Worm (Caenorhabditis elegans) whole organism, L2 larva: ENCODE data around the gene F26D2.15.

Source experiments
- F13H6.1 ChIP-seq: sonication (generic microtip); optimal IDR thresholded peaks from 2 replicates; lab custom pipeline; 2016; ENCODE audit warnings: missing genetic modification characterization, missing compliant biosample characterization
- Y55F3AM.14 ChIP-seq: fragments of 200-800 bp; sonication (Bioruptor generic); optimal IDR thresholded peaks from 2 replicates; lab custom pipeline; 2018; ENCODE audit warnings: mild to moderate bottlenecking, missing genetic modification characterization, missing compliant biosample characterization
- ZK546.5 ChIP-seq: sonication (generic microtip); optimal IDR thresholded peaks from 2 replicates; lab custom pipeline; 2017; ENCODE audit warnings: missing biosample characterization, missing genetic modification characterization
- alr-1 ChIP-seq: fragments of 150-350 bp; optimal IDR thresholded peaks from 2 replicates; lab custom pipeline; 2014; ENCODE audit warnings: missing biosample characterization, missing genetic modification characterization
- aly-2 ChIP-seq: fragments of 150-350 bp; optimal IDR thresholded peaks from 2 replicates; lab custom pipeline; 2014; ENCODE audit warnings: missing biosample characterization, missing genetic modification characterization
- ceh-16 ChIP-seq: fragments of 150-350 bp; optimal IDR thresholded peaks from 2 replicates; lab custom pipeline; 2014; ENCODE audit warnings: missing biosample characterization, missing genetic modification characterization
- crh-2 ChIP-seq: sonication (generic microtip); optimal IDR thresholded peaks from 2 replicates; lab custom pipeline; 2017; ENCODE audit warnings: missing biosample characterization, missing genetic modification characterization
- egl-27 ChIP-seq: sonication (generic microtip); optimal IDR thresholded peaks from 3 replicates; lab custom pipeline; 2017; ENCODE audit warnings: missing biosample characterization, missing genetic modification reagents, missing genetic modification characterization
- elt-1 ChIP-seq: fragments of 150-350 bp; optimal IDR thresholded peaks from 2 replicates; lab custom pipeline; 2014; ENCODE audit warnings: missing biosample characterization, missing genetic modification characterization
- elt-3 ChIP-seq: sonication (generic microtip); optimal IDR thresholded peaks from 2 replicates; lab custom pipeline; 2017; ENCODE audit warnings: missing biosample characterization, missing genetic modification characterization
- fos-1 ChIP-seq: fragments of 150-350 bp; optimal IDR thresholded peaks from 2 replicates; lab custom pipeline; 2014; ENCODE audit warnings: missing biosample characterization, missing genetic modification characterization
- lin-11 ChIP-seq: fragments of 150-350 bp; sonication (generic microtip); optimal IDR thresholded peaks from 2 replicates; lab custom pipeline; 2014; ENCODE audit warnings: missing biosample characterization, missing genetic modification characterization, inconsistent platforms, mixed read lengths
- mbf-1 ChIP-seq: sonication (generic microtip); optimal IDR thresholded peaks from 2 replicates; lab custom pipeline; 2017; ENCODE audit warnings: missing biosample characterization, missing genetic modification characterization
- mdl-1 ChIP-seq, 2 experiments: fragments of 150-350 bp in 1 of 2; sonication (generic microtip) in 1 of 2; optimal IDR thresholded peaks; 2 replicates each; lab custom pipeline; 2017; ENCODE audit warnings: missing biosample characterization in 2 of 2, missing genetic modification characterization in 2 of 2
- nhr-10 ChIP-seq: sonication (generic microtip); optimal IDR thresholded peaks from 2 replicates; lab custom pipeline; 2017; ENCODE audit warnings: missing biosample characterization, missing genetic modification characterization
- nhr-11 ChIP-seq: fragments of 150-350 bp; optimal IDR thresholded peaks from 2 replicates; lab custom pipeline; 2014; ENCODE audit warnings: missing biosample characterization, missing genetic modification characterization
- nhr-12 ChIP-seq: fragments of 150-350 bp; optimal IDR thresholded peaks from 2 replicates; lab custom pipeline; 2014; ENCODE audit warnings: missing biosample characterization, missing genetic modification characterization
- nhr-129 ChIP-seq: fragments of 150-350 bp; optimal IDR thresholded peaks from 2 replicates; lab custom pipeline; 2014; ENCODE audit warnings: missing biosample characterization, missing genetic modification characterization
- nhr-21 ChIP-seq: fragments of 150-350 bp; optimal IDR thresholded peaks from 2 replicates; lab custom pipeline; 2014; ENCODE audit warnings: missing biosample characterization, missing genetic modification characterization
- nhr-23 ChIP-seq: fragments of 150-350 bp; optimal IDR thresholded peaks from 2 replicates; lab custom pipeline; 2014; ENCODE audit warnings: missing biosample characterization, missing genetic modification reagents, missing genetic modification characterization
- nhr-237 ChIP-seq: fragments of 150-350 bp; optimal IDR thresholded peaks from 2 replicates; lab custom pipeline; 2014; ENCODE audit warnings: missing biosample characterization, missing genetic modification characterization
- nhr-25 ChIP-seq: fragments of 150-350 bp; sonication (generic microtip); optimal IDR thresholded peaks from 3 replicates; lab custom pipeline; 2014; ENCODE audit warnings: missing biosample characterization, missing genetic modification characterization
- nhr-6 ChIP-seq: fragments of 150-350 bp; optimal IDR thresholded peaks from 2 replicates; lab custom pipeline; 2014; ENCODE audit warnings: missing biosample characterization, missing genetic modification characterization
- nhr-77 ChIP-seq: fragments of 150-350 bp; optimal IDR thresholded peaks from 2 replicates; lab custom pipeline; 2014; ENCODE audit warnings: missing biosample characterization, missing genetic modification characterization
- sem-4 ChIP-seq: fragments of 150-350 bp; optimal IDR thresholded peaks from 2 replicates; lab custom pipeline; 2014; ENCODE audit warnings: missing biosample characterization, missing genetic modification reagents, missing genetic modification characterization
- sma-9 ChIP-seq, 2 experiments: fragments of 150-350 bp in 1 of 2; sonication (generic microtip) in 1 of 2; optimal IDR thresholded peaks; 2 replicates each; lab custom pipeline; 2014 to 2016; ENCODE audit warnings: missing genetic modification characterization in 2 of 2, mild to moderate bottlenecking in 1 of 2, missing biosample characterization in 1 of 2, missing compliant biosample characterization in 1 of 2, missing genetic modification reagents in 1 of 2, moderate library complexity in 1 of 2
- snpc-4 ChIP-seq: fragments of 150-350 bp; optimal IDR thresholded peaks from 2 replicates; lab custom pipeline; 2014; ENCODE audit warnings: missing biosample characterization, missing genetic modification characterization
- unc-39 ChIP-seq: fragments of 150-350 bp; optimal IDR thresholded peaks from 2 replicates; lab custom pipeline; 2014; ENCODE audit warnings: missing biosample characterization, missing genetic modification characterization
- unc-55 ChIP-seq: fragments of 150-350 bp; sonication (generic microtip); optimal IDR thresholded peaks from 3 replicates; lab custom pipeline; 2014; ENCODE audit warnings: missing biosample characterization, missing genetic modification reagents, missing genetic modification characterization
- zag-1 ChIP-seq: fragments of 150-350 bp; optimal IDR thresholded peaks from 2 replicates; lab custom pipeline; 2014; ENCODE audit warnings: missing biosample characterization, missing genetic modification characterization
- ztf-1 ChIP-seq: fragments of 200-800 bp; sonication (Bioruptor generic); conservative IDR thresholded peaks from 2 replicates; pipeline ENCODE4 v1.3.6; 2022; ENCODE audit warnings: missing genetic modification characterization, missing compliant biosample characterization
- ztf-11 ChIP-seq: sonication (generic microtip); optimal IDR thresholded peaks from 2 replicates; lab custom pipeline; 2017; ENCODE audit warnings: missing biosample characterization, missing genetic modification characterization
- ztf-4 ChIP-seq: fragments of 150-350 bp; optimal IDR thresholded peaks from 2 replicates; lab custom pipeline; 2014; ENCODE audit warnings: missing biosample characterization, missing genetic modification characterization

Gene F26D2.15

ce11 chrV:16471995-16472563 is 34.4 kb downstream of the F26D2.15 start, which contains the start of gene srw-35:
srw-35 (plus strand) TSS chrV:16472513.
- TF ChIP-seq nhr-12 (tag; lab: Kevin White, UChicago) (no peak), sma-9 (GFP tag; optimal IDR thresholded peaks at IDR 0.05; lab: Kevin White, UChicago) (no peak), sma-9 (tag; optimal IDR thresholded peaks at IDR 0.05; lab: Kevin White, UChicago) (no peak), ztf-4 (tag; lab: Kevin White, UChicago) (no peak), ceh-16 (tag; lab: Kevin White, UChicago) (no peak), zag-1 (tag; lab: Kevin White, UChicago) (no peak), unc-39 (no peak), sem-4 (tag; lab: Kevin White, UChicago) (no peak), ztf-11 (tag; lab: Kevin White, UChicago) (no peak), unc-55 (GFP tag; lab: Kevin White, UChicago) (no peak), F13H6.1 (no peak), aly-2 (tag; lab: Kevin White, UChicago) (no peak), Y55F3AM.14 (GFP tag; lab: Kevin White, UChicago) (no peak), nhr-10 (tag; lab: Kevin White, UChicago) (no peak), nhr-6 (tag; lab: Kevin White, UChicago) (no peak), ZK546.5 (tag; lab: Kevin White, UChicago) (no peak), elt-1 (tag; lab: Kevin White, UChicago) (no peak), nhr-129 (tag; lab: Kevin White, UChicago) (no peak)
- TF ChIP-seq, all 48 proteins: peak for 0

ce11 chrV:16479275-16479674 is 41.6 kb downstream of the F26D2.15 start, which contains the start of gene T08G3.11:
T08G3.11 (minus strand) TSS chrV:16479375.
- TF ChIP-seq alr-1 (no peak), nhr-6 (tag; lab: Kevin White, UChicago) (no peak), lin-11 (no peak), mdl-1 (tag; optimal IDR thresholded peaks at IDR 0.05; lab: Kevin White, UChicago) (no peak), crh-2 (tag; lab: Kevin White, UChicago) (no peak), nhr-11 (no peak), elt-3 (tag; lab: Kevin White, UChicago) (no peak), aly-2 (tag; lab: Kevin White, UChicago) (no peak), sma-9 (GFP tag; optimal IDR thresholded peaks at IDR 0.05; lab: Kevin White, UChicago) (no peak), sma-9 (tag; optimal IDR thresholded peaks at IDR 0.05; lab: Kevin White, UChicago) (no peak), nhr-77 (tag; lab: Kevin White, UChicago) (no peak), nhr-10 (tag; lab: Kevin White, UChicago) (no peak), nhr-23 (tag; lab: Kevin White, UChicago) (no peak), fos-1 (tag; lab: Kevin White, UChicago) (no peak), nhr-21 (no peak)

- TF ChIP-seq nhr-77 (tag; lab: Kevin White, UChicago) = no peak
- TF ChIP-seq mbf-1 = no peak
- TF ChIP-seq ztf-1 (GFP tag; lab: Robert Waterston, UW) = no peak
- TF ChIP-seq ztf-4 (tag; lab: Kevin White, UChicago) = no peak
Observed at ce11 chrV:16480919-16481630, 43.4 kb downstream of the F26D2.15 start, which contains the start of the genes F57E7.4 and spig-6. F57E7.4 (minus strand) TSS chrV:16481019. spig-6 (plus strand) TSS chrV:16481580.

ce11 chrV:16483044-16483443 is 45.4 kb downstream of the F26D2.15 start, which contains the start of gene F57E7.2:
F57E7.2 (minus strand) TSS chrV:16483144.
- TF ChIP-seq nhr-11 (no peak), ZK546.5 (tag; lab: Kevin White, UChicago) (no peak), nhr-77 (tag; lab: Kevin White, UChicago) (no peak), alr-1 (no peak), sma-9 (GFP tag; optimal IDR thresholded peaks at IDR 0.05; lab: Kevin White, UChicago) (no peak), sma-9 (tag; optimal IDR thresholded peaks at IDR 0.05; lab: Kevin White, UChicago) (no peak), zag-1 (tag; lab: Kevin White, UChicago) (no peak)

ce11 chrV:16483681-16484080 is 46.0 kb downstream of the F26D2.15 start, which contains the start of gene srh-139:
srh-139 (plus strand) TSS chrV:16483981.
- TF ChIP-seq snpc-4 (tag; lab: Kevin White, UChicago) (no peak), elt-3 (tag; lab: Kevin White, UChicago) (no peak), nhr-21 (no peak), nhr-129 (tag; lab: Kevin White, UChicago) (no peak), nhr-23 (tag; lab: Kevin White, UChicago) (no peak), nhr-237 (tag; lab: Kevin White, UChicago) (no peak), lin-11 (no peak), nhr-25 (no peak), unc-39 (no peak), egl-27 (tag; lab: Kevin White, UChicago) (no peak), unc-55 (GFP tag; lab: Kevin White, UChicago) (no peak)
